Fruit fly (Drosophila melanogaster) whole organism, embryonic: Measurements from ENCODE around the gene CG6569.

ENCODE experiments used
- Asciz ChIP-seq: fragments of 200-800 bp; sonication (Bioruptor generic); optimal IDR thresholded peaks from 2 replicates; lab custom pipeline; 2017; ENCODE audit warnings: missing biosample characterization, mild to moderate bottlenecking, missing genetic modification characterization, missing genetic modification reagents
- Bteb2 ChIP-seq: fragments of 200-800 bp; sonication (Bioruptor generic); optimal IDR thresholded peaks from 2 replicates; lab custom pipeline; 2016; ENCODE audit warnings: missing biosample characterization, missing genetic modification characterization
- CG10147 ChIP-seq: fragments of 200-800 bp; sonication (Bioruptor generic); optimal IDR thresholded peaks from 2 replicates; lab custom pipeline; 2019; ENCODE audit warnings: missing biosample characterization, mild to moderate bottlenecking, missing genetic modification characterization, moderate library complexity
- CG10267 ChIP-seq: fragments of 200-800 bp; sonication (Bioruptor generic); optimal IDR thresholded peaks from 2 replicates; lab custom pipeline; 2018; ENCODE audit warnings: missing biosample characterization, mild to moderate bottlenecking, missing genetic modification characterization, moderate library complexity
- CG10543 ChIP-seq: fragments of 200-800 bp; sonication (Bioruptor generic); optimal IDR thresholded peaks from 3 replicates; lab custom pipeline; 2017; ENCODE audit warnings: missing biosample characterization, mild to moderate bottlenecking, missing genetic modification characterization, moderate library complexity
- CG11504 ChIP-seq: fragments of 200-800 bp; sonication (Bioruptor generic); optimal IDR thresholded peaks from 3 replicates; lab custom pipeline; 2019; ENCODE audit warnings: missing biosample characterization, mild to moderate bottlenecking, missing genetic modification characterization, moderate library complexity
- CG1233 ChIP-seq: fragments of 200-800 bp; sonication (Bioruptor generic); optimal IDR thresholded peaks from 4 replicates; lab custom pipeline; 2018; ENCODE audit warnings: missing biosample characterization, mild to moderate bottlenecking, missing genetic modification characterization
- CG13296 ChIP-seq: fragments of 200-800 bp; sonication (Bioruptor generic); optimal IDR thresholded peaks from 3 replicates; lab custom pipeline; 2018; ENCODE audit warnings: missing biosample characterization, mild to moderate bottlenecking, missing genetic modification characterization
- CG13424 ChIP-seq: fragments of 200-800 bp; sonication (Bioruptor generic); optimal IDR thresholded peaks from 2 replicates; lab custom pipeline; 2019; ENCODE audit warnings: missing biosample characterization, mild to moderate bottlenecking, missing genetic modification characterization, moderate library complexity
- CG17385 ChIP-seq: fragments of 200-800 bp; sonication (Bioruptor generic); optimal IDR thresholded peaks from 3 replicates; lab custom pipeline; 2018; ENCODE audit warnings: missing biosample characterization, mild to moderate bottlenecking, missing genetic modification characterization
- CG17829 ChIP-seq: fragments of 200-800 bp; optimal IDR thresholded peaks from 2 replicates; lab custom pipeline; 2019; ENCODE audit warnings: missing biosample characterization, mild to moderate bottlenecking, missing genetic modification characterization, moderate library complexity
- CG2202 ChIP-seq: fragments of 200-800 bp; sonication (Bioruptor generic); optimal IDR thresholded peaks from 2 replicates; lab custom pipeline; 2018; ENCODE audit warnings: missing biosample characterization, mild to moderate bottlenecking, missing genetic modification characterization
- CG2678 ChIP-seq: fragments of 200-800 bp; sonication (Bioruptor generic); optimal IDR thresholded peaks from 3 replicates; lab custom pipeline; 2019; ENCODE audit warnings: missing biosample characterization, mild to moderate bottlenecking, missing genetic modification characterization, moderate library complexity
- CG31441 ChIP-seq: fragments of 200-800 bp; sonication (Bioruptor generic); IDR thresholded peaks from 2 replicates; pipeline ENCODE4 v1.3.6; 2022; ENCODE audit warnings: missing biosample characterization, missing genetic modification characterization
- CG3281 ChIP-seq: fragments of 200-800 bp; sonication (Bioruptor generic); optimal IDR thresholded peaks from 3 replicates; lab custom pipeline; 2017; ENCODE audit warnings: missing biosample characterization, mild to moderate bottlenecking, missing genetic modification characterization
- CG6683 ChIP-seq: fragments of 200-800 bp; sonication (Bioruptor generic); optimal IDR thresholded peaks from 2 replicates; lab custom pipeline; 2017; ENCODE audit warnings: missing biosample characterization, mild to moderate bottlenecking, missing genetic modification characterization, missing genetic modification reagents
- CG6791 ChIP-seq: fragments of 200-800 bp; sonication (Bioruptor generic); IDR thresholded peaks from 3 replicates; pipeline ENCODE4 v1.3.6; 2022; ENCODE audit warnings: missing biosample characterization, missing genetic modification characterization; ENCODE audit not compliant: partially characterized antibody
- CG7271 ChIP-seq: fragments of 200-800 bp; sonication (Bioruptor generic); optimal IDR thresholded peaks from 2 replicates; lab custom pipeline; 2018; ENCODE audit warnings: missing biosample characterization, mild to moderate bottlenecking, missing genetic modification characterization, moderate library complexity
- CG7839 ChIP-seq: fragments of 200-800 bp; sonication (Bioruptor generic); optimal IDR thresholded peaks from 3 replicates; lab custom pipeline; 2018; ENCODE audit warnings: missing biosample characterization, mild to moderate bottlenecking, missing genetic modification characterization, moderate library complexity
- CG8290 ChIP-seq, 3 experiments: fragments of 200-800 bp; sonication (Bioruptor generic); optimal IDR thresholded peaks; 2 replicates each; lab custom pipeline; 2016 to 2019; ENCODE audit warnings: missing biosample characterization in 3 of 3, missing genetic modification characterization in 3 of 3, mild to moderate bottlenecking in 2 of 3, moderate library complexity in 1 of 3
- CG8388 ChIP-seq: fragments of 200-800 bp; sonication (Bioruptor generic); optimal IDR thresholded peaks from 2 replicates; lab custom pipeline; 2019; ENCODE audit warnings: missing biosample characterization, mild to moderate bottlenecking, missing genetic modification characterization, moderate library complexity
- CG9437 ChIP-seq: fragments of 200-800 bp; sonication (Bioruptor generic); optimal IDR thresholded peaks from 2 replicates; lab custom pipeline; 2018; ENCODE audit warnings: missing biosample characterization, mild to moderate bottlenecking, missing genetic modification characterization
- CG9609 ChIP-seq: fragments of 200-800 bp; sonication (Bioruptor generic); optimal IDR thresholded peaks from 3 replicates; lab custom pipeline; 2016; ENCODE audit warnings: missing biosample characterization, missing genetic modification characterization
- D ChIP-seq, 2 experiments: fragments of 200-800 bp in 1 of 2; fragments of >200 bp in 1 of 2; sonication (Bioruptor generic) in 1 of 2; optimal IDR thresholded peaks; 2 replicates in 1 of 2; 3 replicates in 1 of 2; lab custom pipeline; 2017; ENCODE audit warnings: mild to moderate bottlenecking in 1 of 2, missing biosample characterization in 1 of 2, missing genetic modification characterization in 1 of 2, missing genetic modification reagents in 1 of 2
- Dbx ChIP-seq: fragments of 200-800 bp; sonication (Bioruptor generic); IDR thresholded peaks from 3 replicates; pipeline ENCODE4 v1.3.6; 2022; ENCODE audit warnings: missing biosample characterization, missing genetic modification characterization
- Deaf1 ChIP-seq: fragments of 200-800 bp; optimal IDR thresholded peaks from 3 replicates; lab custom pipeline; 2019; ENCODE audit warnings: missing biosample characterization, mild to moderate bottlenecking, missing genetic modification characterization, moderate library complexity
- Dfd ChIP-seq, 2 experiments: fragments of >200 bp; optimal IDR thresholded peaks; 2 replicates each; lab custom pipeline; 2017; ENCODE audit warnings: missing biosample characterization in 2 of 2, missing genetic modification characterization in 2 of 2
- Hr51 ChIP-seq, 2 experiments: fragments of 200-800 bp; sonication (Bioruptor generic); optimal IDR thresholded peaks; 2 replicates in 1 of 2; 3 replicates in 1 of 2; lab custom pipeline; 2016 to 2018; ENCODE audit warnings: missing biosample characterization in 2 of 2, missing genetic modification characterization in 2 of 2, mild to moderate bottlenecking in 1 of 2, moderate library complexity in 1 of 2
- Meics ChIP-seq: fragments of 200-800 bp; sonication (Bioruptor generic); optimal IDR thresholded peaks from 2 replicates; lab custom pipeline; 2017; ENCODE audit warnings: missing biosample characterization, mild to moderate bottlenecking, missing genetic modification characterization
- Sox100B ChIP-seq: fragments of 200-800 bp; sonication (Bioruptor generic); optimal IDR thresholded peaks from 3 replicates; lab custom pipeline; 2018; ENCODE audit warnings: missing biosample characterization, mild to moderate bottlenecking, missing genetic modification characterization
- Sox102F ChIP-seq: fragments of 200-800 bp; sonication (Bioruptor generic); optimal IDR thresholded peaks from 2 replicates; lab custom pipeline; 2018; ENCODE audit warnings: missing biosample characterization, mild to moderate bottlenecking, missing genetic modification characterization, moderate library complexity
- Xrp1 ChIP-seq: fragments of 200-800 bp; sonication (Bioruptor generic); IDR thresholded peaks from 2 replicates; pipeline ENCODE4 v1.3.6; 2022; ENCODE audit warnings: missing biosample characterization, missing genetic modification characterization
- crol ChIP-seq: fragments of 200-800 bp; sonication (Bioruptor generic); IDR thresholded peaks from 2 replicates; pipeline ENCODE4 v1.3.6; 2022; ENCODE audit warnings: missing biosample characterization, missing genetic modification characterization
- dmrt99B ChIP-seq: fragments of 200-800 bp; sonication (Bioruptor generic); optimal IDR thresholded peaks from 2 replicates; lab custom pipeline; 2018; ENCODE audit warnings: missing biosample characterization, mild to moderate bottlenecking, missing genetic modification characterization, moderate library complexity
- gem ChIP-seq: fragments of 200-800 bp; sonication (Bioruptor generic); optimal IDR thresholded peaks from 2 replicates; lab custom pipeline; 2019; ENCODE audit warnings: missing biosample characterization, mild to moderate bottlenecking, missing genetic modification characterization, moderate library complexity
- gsb-n ChIP-seq: fragments of 200-800 bp; sonication (Bioruptor generic); optimal IDR thresholded peaks from 3 replicates; lab custom pipeline; 2018; ENCODE audit warnings: missing biosample characterization, mild to moderate bottlenecking, missing genetic modification characterization
- kah ChIP-seq: fragments of 200-800 bp; sonication (Bioruptor generic); optimal IDR thresholded peaks from 2 replicates; lab custom pipeline; 2018; ENCODE audit warnings: missing biosample characterization, mild to moderate bottlenecking, missing genetic modification characterization
- lab ChIP-seq: fragments of 200-800 bp; sonication (Bioruptor generic); optimal IDR thresholded peaks from 3 replicates; lab custom pipeline; 2017; ENCODE audit warnings: missing biosample characterization, missing genetic modification characterization, mild to moderate bottlenecking, moderate library complexity, missing genetic modification reagents
- lola ChIP-seq, 3 experiments: fragments of >200 bp in 2 of 3; fragments of 200-800 bp in 1 of 3; sonication (Bioruptor generic) in 1 of 3; optimal IDR thresholded peaks; 2 replicates each; lab custom pipeline; 2017 to 2019; ENCODE audit warnings: missing biosample characterization in 3 of 3, missing genetic modification characterization in 3 of 3, mild to moderate bottlenecking in 1 of 3, moderate library complexity in 1 of 3
- mirr ChIP-seq: fragments of 200-800 bp; sonication (Bioruptor generic); optimal IDR thresholded peaks from 3 replicates; lab custom pipeline; 2018; ENCODE audit warnings: missing biosample characterization, mild to moderate bottlenecking, missing genetic modification characterization
- nmo ChIP-seq: fragments of 200-800 bp; sonication (Bioruptor generic); optimal IDR thresholded peaks from 2 replicates; lab custom pipeline; 2018; ENCODE audit warnings: missing biosample characterization, mild to moderate bottlenecking, missing genetic modification characterization, moderate library complexity
- nom ChIP-seq: fragments of 200-800 bp; sonication (Bioruptor generic); optimal IDR thresholded peaks from 2 replicates; lab custom pipeline; 2017; ENCODE audit warnings: missing biosample characterization, missing genetic modification characterization, mild to moderate bottlenecking, moderate library complexity, missing genetic modification reagents
- odd ChIP-seq: fragments of 200-800 bp; sonication (Bioruptor generic); optimal IDR thresholded peaks from 2 replicates; lab custom pipeline; 2017; ENCODE audit warnings: missing biosample characterization, mild to moderate bottlenecking, missing genetic modification characterization
- sima ChIP-seq: fragments of 200-800 bp; sonication (Bioruptor generic); optimal IDR thresholded peaks from 2 replicates; lab custom pipeline; 2016; ENCODE audit warnings: missing biosample characterization, missing genetic modification characterization
- sug ChIP-seq: fragments of 200-800 bp; optimal IDR thresholded peaks from 2 replicates; lab custom pipeline; 2019; ENCODE audit warnings: missing biosample characterization, mild to moderate bottlenecking, missing genetic modification characterization, moderate library complexity
- tap ChIP-seq: fragments of 200-800 bp; optimal IDR thresholded peaks from 3 replicates; lab custom pipeline; 2019; ENCODE audit warnings: missing biosample characterization, mild to moderate bottlenecking, missing genetic modification characterization, moderate library complexity
- unpg ChIP-seq: fragments of 200-800 bp; sonication (Bioruptor generic); optimal IDR thresholded peaks from 3 replicates; lab custom pipeline; 2018; ENCODE audit warnings: missing biosample characterization, mild to moderate bottlenecking, missing genetic modification characterization, moderate library complexity

The CG6569 gene

dm6 chr3R:21839636-21840035, 28.1 kb downstream of the CG6569 start (continued):
- TF ChIP-seq CG7271 (tag; lab: Kevin White, UChicago) (no peak), Bteb2 (GFP tag; lab: Kevin White, UChicago) (no peak), Asciz (GFP tag; lab: Kevin White, UChicago) (peak; percentile 47), Dbx (GFP tag; lab: Robert Waterston, UW) (no peak), Sox100B (peak; percentile 65), CG2678 (tag; lab: Kevin White, UChicago) (peak; percentile 73), CG9437 (peak; percentile 6), kah (GFP tag; lab: Kevin White, UChicago) (peak; percentile 10), crol (GFP tag; lab: Robert Waterston, UW) (no peak), CG13296 (GFP tag; lab: Kevin White, UChicago) (peak; percentile 64), CG8290 (GFP tag; optimal IDR thresholded peaks at IDR 0.05; lab: Kevin White, UChicago) (no peak), CG8290 (tag; optimal IDR thresholded peaks at IDR 0.05; lab: Kevin White, UChicago) (no peak), CG17829 (tag; lab: Kevin White, UChicago) (peak; percentile 35), CG7839 (peak; percentile 40), sug (no peak), CG2202 (no peak), CG6683 (GFP tag; lab: Kevin White, UChicago) (no peak), Xrp1 (peak; percentile 12; the same call in 1 of the 2 replicates), lola (GFP tag; optimal IDR thresholded peaks at IDR 0.05; lab: Kevin White, UChicago) (peak in 1 of 3 experiments; percentile 31), Meics (GFP tag; lab: Kevin White, UChicago) (peak; percentile 33), sima (no peak), CG6791 (GFP tag; lab: Robert Waterston, UW) (no peak), CG8388 (GFP tag; lab: Kevin White, UChicago) (peak; percentile 15), gem (tag; lab: Kevin White, UChicago) (peak; percentile 64), tap (tag; lab: Kevin White, UChicago) (peak; percentile 27), CG9609 (GFP tag; lab: Kevin White, UChicago) (no peak), CG10543 (GFP tag; lab: Kevin White, UChicago) (no peak), CG1233 (GFP tag; lab: Kevin White, UChicago) (peak; percentile 34), odd (GFP tag; lab: Kevin White, UChicago) (peak; percentile 15), nom (GFP tag; lab: Kevin White, UChicago) (peak; percentile 46), CG10147 (GFP tag; lab: Kevin White, UChicago) (peak; percentile 37), Deaf1 (peak; percentile 10), nmo (peak; percentile 20), Dfd (GFP tag; optimal IDR thresholded peaks at IDR 0.05; lab: Kevin White, UChicago) (no peak), CG11504 (tag; lab: Kevin White, UChicago) (peak; percentile 75), dmrt99B (tag; lab: Kevin White, UChicago) (peak; percentile 55), CG13424 (tag; lab: Kevin White, UChicago) (peak; percentile 61), CG3281 (GFP tag; lab: Kevin White, UChicago) (peak; percentile 54), CG10267 (peak; percentile 47), Sox102F (GFP tag; lab: Kevin White, UChicago) (peak; percentile 53), Hr51 (GFP tag; optimal IDR thresholded peaks at IDR 0.05; lab: Kevin White, UChicago) (peak in 1 of 2 experiments; percentile 73), D (optimal IDR thresholded peaks at IDR 0.05; lab: Kevin White, UChicago) (no peak), D (GFP tag; optimal IDR thresholded peaks at IDR 0.05; lab: Kevin White, UChicago) (peak; percentile 31), unpg (peak; percentile 36), CG31441 (GFP tag; lab: Robert Waterston, UW) (peak; percentile 54), mirr (no peak), gsb-n (tag; lab: Kevin White, UChicago) (peak; percentile 13), lab (GFP tag; lab: Kevin White, UChicago) (peak; percentile 42), CG17385 (GFP tag; lab: Kevin White, UChicago) (peak; percentile 18)
